Fruit fly (Drosophila melanogaster): ENCODE data around the gene CG7884.

dm6 chrX:19276489-19277117 lies 56.2 kb downstream of the CG7884 start, which contains the start of the genes CG32537 and CG32536:
- TF ChIP-seq toe (GFP tag; optimal IDR thresholded peaks at IDR 0.05), result no peak
- TF ChIP-seq kay (GFP tag; ENCODE audit: borderline replicate concordance), result no peak
- TF ChIP-seq CG7101 (tag; optimal IDR thresholded peaks at IDR 0.05), result no peak
- no peak for TF ChIP-seq cic (GFP tag; optimal IDR thresholded peaks at IDR 0.05)
- TF ChIP-seq Mnt (GFP tag; optimal IDR thresholded peaks at IDR 0.05), result no peak
- TF ChIP-seq CG12768 (GFP tag; optimal IDR thresholded peaks at IDR 0.05), result no peak
